Worm (Caenorhabditis elegans): Measurements from ENCODE around the gene F09F9.3.

ce11 chrX:4106896-4107505 is 13.8 kb downstream of the F09F9.3 start, which contains the start of gene R02E4.2:
- TF ChIP-seq php-3 (GFP tag; IDR thresholded peaks at IDR 0.05) (no peak), ces-1 (GFP tag; optimal IDR thresholded peaks at IDR 0.05) (no peak), egl-27 (tag; optimal IDR thresholded peaks at IDR 0.05) (no peak), lsy-2 (tag; optimal IDR thresholded peaks at IDR 0.05) (no peak), unc-62 (GFP tag; optimal IDR thresholded peaks at IDR 0.05 in 1 of 2) (peak in 1 of 2 experiments; percentile 67), unc-62 (tag; optimal IDR thresholded peaks at IDR 0.05) (no peak), ceh-32 (tag; optimal IDR thresholded peaks at IDR 0.05; ENCODE audit: poor library complexity) (no peak)

Data from whole organism, L4 larva.